Fruit fly (Drosophila melanogaster) whole organism, embryonic: ENCODE measurements around the gene CG3149.
A peak's percentile ranks its signal among the peaks of the same experiment; 100 is the strongest.

ENCODE experiments used
- Awh ChIP-seq: fragments of 200-800 bp; sonication (Bioruptor generic); IDR thresholded peaks from 2 replicates; pipeline ENCODE4, ENCODE4 v1.3.6; 2022; ENCODE audit warnings: missing biosample characterization, missing genetic modification characterization
- C15 ChIP-seq: fragments of 200-800 bp; sonication (Bioruptor generic); IDR thresholded peaks from 3 replicates; pipeline ENCODE4 v1.3.6; 2022; ENCODE audit warnings: missing biosample characterization, missing genetic modification characterization
- CG10274 ChIP-seq: fragments of 200-800 bp; sonication (Bioruptor generic); optimal IDR thresholded peaks from 3 replicates; lab custom pipeline; 2017; ENCODE audit warnings: missing biosample characterization, mild to moderate bottlenecking, missing genetic modification characterization
- CG11398 ChIP-seq: fragments of 200-800 bp; sonication (Bioruptor generic); optimal IDR thresholded peaks from 2 replicates; lab custom pipeline; 2016; ENCODE audit warnings: missing biosample characterization, missing genetic modification characterization
- CG11696 ChIP-seq: fragments of 200-800 bp; sonication (Bioruptor generic); IDR thresholded peaks from 2 replicates; pipeline ENCODE4 v1.3.6; 2022; ENCODE audit warnings: missing biosample characterization, missing genetic modification characterization
- CG12744 ChIP-seq: fragments of 200-800 bp; sonication (Bioruptor generic); optimal IDR thresholded peaks from 2 replicates; lab custom pipeline; 2016; ENCODE audit warnings: missing biosample characterization, missing genetic modification characterization
- CG12942 ChIP-seq: fragments of 200-800 bp; sonication (Bioruptor generic); optimal IDR thresholded peaks from 3 replicates; lab custom pipeline; 2016; ENCODE audit warnings: missing biosample characterization, missing genetic modification characterization
- CG16863 ChIP-seq: fragments of 200-800 bp; sonication (Bioruptor generic); optimal IDR thresholded peaks from 3 replicates; lab custom pipeline; 2016; ENCODE audit warnings: missing biosample characterization, missing genetic modification characterization
- CG18262 ChIP-seq: fragments of 200-800 bp; optimal IDR thresholded peaks from 3 replicates; lab custom pipeline; 2019; ENCODE audit warnings: missing biosample characterization, mild to moderate bottlenecking, missing genetic modification characterization, moderate library complexity
- CG30403 ChIP-seq: fragments of 200-800 bp; sonication (Bioruptor generic); optimal IDR thresholded peaks from 3 replicates; lab custom pipeline; 2016; ENCODE audit warnings: missing biosample characterization, missing genetic modification characterization
- CG31224 ChIP-seq: fragments of 200-800 bp; sonication (Bioruptor generic); IDR thresholded peaks from 2 replicates; pipeline ENCODE4 v1.3.6; 2022; ENCODE audit warnings: missing biosample characterization, missing genetic modification characterization
- CG32532 ChIP-seq: fragments of 200-800 bp; sonication (Bioruptor generic); IDR thresholded peaks from 2 replicates; pipeline ENCODE4 v1.3.6; 2022; ENCODE audit warnings: missing biosample characterization, missing genetic modification characterization
- CG3407 ChIP-seq: fragments of 200-800 bp; sonication (Bioruptor generic); optimal IDR thresholded peaks from 2 replicates; lab custom pipeline; 2018; ENCODE audit warnings: missing biosample characterization, mild to moderate bottlenecking, missing genetic modification characterization
- CG34224 ChIP-seq: fragments of 200-800 bp; sonication (Bioruptor generic); IDR thresholded peaks from 3 replicates; pipeline ENCODE4 v1.3.6; 2022; ENCODE audit warnings: missing biosample characterization, missing genetic modification characterization; ENCODE audit not compliant: partially characterized antibody
- CG5953 ChIP-seq: fragments of 200-800 bp; sonication (Bioruptor generic); IDR thresholded peaks from 2 replicates; pipeline ENCODE4 v1.3.6; 2022; ENCODE audit warnings: missing biosample characterization, missing genetic modification characterization
- CG7987 ChIP-seq: fragments of 200-800 bp; sonication (Bioruptor generic); optimal IDR thresholded peaks from 2 replicates; lab custom pipeline; 2018; ENCODE audit warnings: missing biosample characterization, mild to moderate bottlenecking, missing genetic modification characterization, moderate library complexity
- D19A ChIP-seq: fragments of 200-800 bp; optimal IDR thresholded peaks from 3 replicates; lab custom pipeline; 2019; ENCODE audit warnings: missing biosample characterization, mild to moderate bottlenecking, missing genetic modification characterization, moderate library complexity
- D19B ChIP-seq: fragments of 200-800 bp; sonication (Bioruptor generic); optimal IDR thresholded peaks from 2 replicates; lab custom pipeline; 2017; ENCODE audit warnings: missing biosample characterization, mild to moderate bottlenecking, missing genetic modification characterization
- Dip3 ChIP-seq: fragments of 200-800 bp; sonication (Bioruptor generic); optimal IDR thresholded peaks from 3 replicates; lab custom pipeline; 2016; ENCODE audit warnings: missing biosample characterization, missing genetic modification characterization
- E2f2 ChIP-seq: fragments of 200-800 bp; sonication (Bioruptor generic); IDR thresholded peaks from 2 replicates; pipeline ENCODE4 v1.3.6; 2022; ENCODE audit warnings: missing biosample characterization, missing genetic modification characterization
- HLH4C ChIP-seq: fragments of 200-800 bp; sonication (Bioruptor generic); IDR thresholded peaks from 3 replicates; pipeline ENCODE4 v1.3.6; 2022; ENCODE audit warnings: missing biosample characterization, missing genetic modification characterization; ENCODE audit not compliant: partially characterized antibody
- Hand ChIP-seq: fragments of 200-800 bp; sonication (Bioruptor generic); optimal IDR thresholded peaks from 2 replicates; lab custom pipeline; 2017; ENCODE audit warnings: mild to moderate bottlenecking, missing biosample characterization, missing genetic modification reagents, missing genetic modification characterization
- Hr51 ChIP-seq, 2 experiments: fragments of 200-800 bp; sonication (Bioruptor generic); optimal IDR thresholded peaks; 2 replicates in 1 of 2; 3 replicates in 1 of 2; lab custom pipeline; 2016 to 2018; ENCODE audit warnings: missing biosample characterization in 2 of 2, missing genetic modification characterization in 2 of 2, mild to moderate bottlenecking in 1 of 2, moderate library complexity in 1 of 2
- NC2β ChIP-seq: fragments of 200-800 bp; sonication (Bioruptor generic); optimal IDR thresholded peaks from 2 replicates; lab custom pipeline; 2016; ENCODE audit warnings: missing biosample characterization, missing genetic modification characterization
- Neu2 ChIP-seq: fragments of 200-800 bp; sonication (Bioruptor generic); optimal IDR thresholded peaks from 3 replicates; lab custom pipeline; 2016; ENCODE audit warnings: missing biosample characterization, missing genetic modification characterization, borderline replicate concordance
- Ravus ChIP-seq: fragments of 200-800 bp; sonication (Bioruptor generic); IDR thresholded peaks from 2 replicates; pipeline ENCODE4 v1.3.6; 2022; ENCODE audit warnings: missing biosample characterization, missing genetic modification characterization
- Spps ChIP-seq: fragments of 200-800 bp; sonication (Bioruptor generic); optimal IDR thresholded peaks from 2 replicates; lab custom pipeline; 2018; ENCODE audit warnings: missing biosample characterization, mild to moderate bottlenecking, missing genetic modification characterization
- ato ChIP-seq: fragments of 200-800 bp; sonication (Bioruptor generic); IDR thresholded peaks from 2 replicates; pipeline ENCODE4 v1.3.6; 2022; ENCODE audit warnings: missing biosample characterization, missing genetic modification characterization; ENCODE audit not compliant: partially characterized antibody
- bcd ChIP-seq: fragments of 200-800 bp; sonication (Bioruptor generic); optimal IDR thresholded peaks from 2 replicates; lab custom pipeline; 2017; ENCODE audit warnings: missing biosample characterization, mild to moderate bottlenecking, missing genetic modification characterization
- chif ChIP-seq, 2 experiments: fragments of 200-800 bp; sonication (Bioruptor generic); optimal IDR thresholded peaks; 3 replicates each; lab custom pipeline; 2016; ENCODE audit warnings: missing biosample characterization in 2 of 2, missing genetic modification characterization in 2 of 2
- ci ChIP-seq: fragments of 200-800 bp; sonication (Bioruptor generic); IDR thresholded peaks from 3 replicates; pipeline ENCODE4 v1.3.6; 2022; ENCODE audit warnings: missing biosample characterization, missing genetic modification characterization
- crol ChIP-seq: fragments of 200-800 bp; sonication (Bioruptor generic); IDR thresholded peaks from 2 replicates; pipeline ENCODE4 v1.3.6; 2022; ENCODE audit warnings: missing biosample characterization, missing genetic modification characterization
- dm ChIP-seq: fragments of 200-800 bp; sonication (Bioruptor generic); optimal IDR thresholded peaks from 3 replicates; lab custom pipeline; 2016; ENCODE audit warnings: missing biosample characterization, missing genetic modification characterization
- gro ChIP-seq: fragments of 200-800 bp; sonication (Bioruptor generic); optimal IDR thresholded peaks from 2 replicates; lab custom pipeline; 2016; ENCODE audit warnings: missing biosample characterization, missing genetic modification characterization
- ind ChIP-seq: fragments of 200-800 bp; sonication (Bioruptor generic); optimal IDR thresholded peaks from 3 replicates; lab custom pipeline; 2016; ENCODE audit warnings: missing biosample characterization, missing genetic modification characterization
- kni ChIP-seq: fragments of 200-800 bp; sonication (Bioruptor generic); optimal IDR thresholded peaks from 3 replicates; lab custom pipeline; 2017; ENCODE audit warnings: mild to moderate bottlenecking, missing biosample characterization, missing genetic modification reagents, missing genetic modification characterization
- lmd ChIP-seq: fragments of 200-800 bp; sonication (Bioruptor generic); IDR thresholded peaks from 2 replicates; pipeline ENCODE4 v1.3.6; 2022; ENCODE audit warnings: missing biosample characterization, missing genetic modification characterization
- mirr ChIP-seq: fragments of 200-800 bp; sonication (Bioruptor generic); optimal IDR thresholded peaks from 3 replicates; lab custom pipeline; 2018; ENCODE audit warnings: missing biosample characterization, mild to moderate bottlenecking, missing genetic modification characterization
- oc ChIP-seq: fragments of 200-800 bp; sonication (Bioruptor generic); optimal IDR thresholded peaks from 2 replicates; lab custom pipeline; 2018; ENCODE audit warnings: missing biosample characterization, mild to moderate bottlenecking, missing genetic modification characterization, moderate library complexity
- onecut ChIP-seq: fragments of 200-800 bp; sonication (Bioruptor generic); IDR thresholded peaks from 2 replicates; pipeline ENCODE4 v1.3.6; 2022; ENCODE audit warnings: missing biosample characterization, missing genetic modification characterization
- prd ChIP-seq, 3 experiments: fragments of >200 bp in 2 of 3; fragments of 200-800 bp in 1 of 3; sonication (Bioruptor generic) in 1 of 3; optimal IDR thresholded peaks in 2 of 3; IDR thresholded peaks in 1 of 3; 2 replicates in 2 of 3; 3 replicates in 1 of 3; pipeline versions ENCODE4 v1.3.6 to Lab custom; 2017 to 2022; ENCODE audit warnings: missing biosample characterization in 1 of 3, missing genetic modification characterization in 1 of 3
- psq ChIP-seq: fragments of 200-800 bp; sonication (Bioruptor generic); optimal IDR thresholded peaks from 2 replicates; lab custom pipeline; 2017; ENCODE audit warnings: missing biosample characterization, missing genetic modification characterization
- pum ChIP-seq: fragments of 200-800 bp; sonication (Bioruptor generic); optimal IDR thresholded peaks from 2 replicates; lab custom pipeline; 2016; ENCODE audit warnings: missing biosample characterization, missing genetic modification characterization
- repo ChIP-seq: fragments of 200-800 bp; sonication (Bioruptor generic); optimal IDR thresholded peaks from 2 replicates; lab custom pipeline; 2016; ENCODE audit warnings: missing biosample characterization, missing genetic modification characterization
- sc ChIP-seq, 3 experiments: fragments of >200 bp in 2 of 3; fragments of 200-800 bp in 1 of 3; sonication (Bioruptor generic) in 1 of 3; optimal IDR thresholded peaks; 2 replicates in 2 of 3; 3 replicates in 1 of 3; lab custom pipeline; 2017; ENCODE audit warnings: mild to moderate bottlenecking in 1 of 3, missing biosample characterization in 1 of 3, missing genetic modification characterization in 1 of 3, missing genetic modification reagents in 1 of 3
- slp2 ChIP-seq: fragments of 200-800 bp; sonication (Bioruptor generic); optimal IDR thresholded peaks from 2 replicates; lab custom pipeline; 2016; ENCODE audit warnings: missing biosample characterization, missing genetic modification characterization
- so ChIP-seq: fragments of 200-800 bp; sonication (Bioruptor generic); IDR thresholded peaks from 3 replicates; pipeline ENCODE4 v1.3.6; 2022; ENCODE audit warnings: missing biosample characterization, missing genetic modification characterization
- ttk ChIP-seq: fragments of 200-800 bp; sonication (Bioruptor generic); IDR thresholded peaks from 2 replicates; pipeline ENCODE4 v2.1.2; 2022; ENCODE audit warnings: missing biosample characterization, missing genetic modification characterization

The CG3149 gene

DNA sequence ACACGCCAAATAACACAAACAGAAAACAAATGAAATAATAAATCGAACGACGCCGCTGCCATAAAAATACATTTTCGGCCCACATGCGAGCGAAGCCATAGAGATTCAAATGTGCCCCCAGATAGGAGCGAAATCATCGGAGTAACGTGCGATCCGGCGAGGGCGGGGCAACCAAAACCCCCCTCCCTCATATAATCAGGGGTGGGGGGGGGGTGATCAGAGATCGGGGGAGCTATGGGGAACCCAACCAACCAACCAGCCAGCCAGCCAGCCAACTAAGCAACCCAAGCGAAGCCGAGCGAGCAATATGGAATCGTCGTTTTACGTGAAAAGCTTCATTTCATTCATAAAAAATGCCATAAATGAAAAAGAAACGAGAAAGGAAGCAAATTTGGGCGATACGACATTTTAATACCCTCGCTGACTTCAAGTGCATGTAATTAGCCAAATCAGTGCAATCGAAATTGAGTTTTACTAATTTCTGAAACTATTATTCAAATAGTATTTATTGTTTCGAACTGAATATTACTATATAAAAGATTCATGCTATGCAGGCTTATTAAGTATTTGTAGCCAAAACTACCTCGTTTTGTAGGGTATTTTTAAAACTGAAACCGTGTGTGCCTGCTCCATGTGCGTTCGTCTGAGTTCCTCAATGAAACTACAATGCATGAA, 5.0 kb upstream of the CG3149 start (continued):
- TF ChIP-seq mirr (GFP tag; lab: Kevin White, UChicago) (no peak), ato (GFP tag; lab: Robert Waterston, UW) (no peak), CG12942 (GFP tag; lab: Kevin White, UChicago) (peak; percentile 34), lmd (peak; percentile 73), HLH4C (GFP tag; lab: Robert Waterston, UW) (0 out of 3 replicates have a peak, but pooled peaks have one; percentile 12), ci (GFP tag; lab: Robert Waterston, UW) (peak; percentile 70; the same call in 2 of the 3 replicates), gro (GFP tag; lab: Kevin White, UChicago) (peak; percentile 35), Spps (peak; percentile 15), Dip3 (GFP tag; lab: Kevin White, UChicago) (peak; percentile 12), kni (GFP tag; lab: Kevin White, UChicago) (peak; percentile 13), prd (optimal IDR thresholded peaks at IDR 0.05; lab: Kevin White, UChicago) (no peak), prd (GFP tag; IDR thresholded peaks at IDR 0.05; lab: Robert Waterston, UW) (peak; percentile 71; the same call in 2 of the 3 replicates), E2f2 (GFP tag; lab: Robert Waterston, UW) (peak; percentile 35; the same call in 1 of the 2 replicates), so (0 out of 3 replicates have a peak, but pooled peaks have one; percentile 55), CG34224 (GFP tag; lab: Robert Waterston, UW) (no peak), Hr51 (GFP tag; optimal IDR thresholded peaks at IDR 0.05; lab: Kevin White, UChicago) (peak in 1 of 2 experiments; percentile 78), CG3407 (GFP tag; lab: Kevin White, UChicago) (peak; percentile 46), CG31224 (GFP tag; lab: Robert Waterston, UW) (no peak), chif (GFP tag; optimal IDR thresholded peaks at IDR 0.05; lab: Kevin White, UChicago) (peak; percentile 65 to 68), pum (peak; percentile 48), CG11398 (no peak), bcd (GFP tag; lab: Kevin White, UChicago) (peak; percentile 65), slp2 (GFP tag; lab: Kevin White, UChicago) (peak; percentile 42), CG30403 (peak; percentile 73), dm (GFP tag; lab: Kevin White, UChicago) (peak; percentile 10), ind (GFP tag; lab: Kevin White, UChicago) (peak; percentile 63), CG7987 (GFP tag; lab: Kevin White, UChicago) (no peak), Hand (GFP tag; lab: Kevin White, UChicago) (no peak), sc (optimal IDR thresholded peaks at IDR 0.05; lab: Kevin White, UChicago) (no peak), sc (GFP tag; optimal IDR thresholded peaks at IDR 0.05; lab: Kevin White, UChicago) (peak; percentile 55), NC2β (GFP tag; lab: Kevin White, UChicago) (peak; percentile 35), CG12744 (no peak), crol (GFP tag; lab: Robert Waterston, UW) (peak; percentile 95), CG5953 (GFP tag; lab: Robert Waterston, UW) (0 out of 2 replicates have a peak, but pooled peaks have one; percentile 33), CG16863 (GFP tag; lab: Kevin White, UChicago) (peak; percentile 41), CG10274 (no peak), C15 (0 out of 3 replicates have a peak, but pooled peaks have one; percentile 19), repo (GFP tag; lab: Kevin White, UChicago) (no peak), onecut (GFP tag; lab: Robert Waterston, UW) (no peak), Awh (GFP tag; lab: Robert Waterston, UW) (0 out of 2 replicates have a peak, but pooled peaks have one; percentile 44), Ravus (GFP tag; lab: Robert Waterston, UW) (no peak), D19A (tag; lab: Kevin White, UChicago) (peak; percentile 82), oc (tag; lab: Kevin White, UChicago) (peak; percentile 22), D19B (GFP tag; lab: Kevin White, UChicago) (peak; percentile 89), ttk (peak; percentile 41; the same call in 1 of the 2 replicates), CG18262 (tag; lab: Kevin White, UChicago) (peak; percentile 74), CG11696 (GFP tag; lab: Robert Waterston, UW) (no peak), psq (GFP tag; lab: Kevin White, UChicago) (peak; percentile 3), CG32532 (GFP tag; lab: Robert Waterston, UW) (peak; percentile 55; the same call in 1 of the 2 replicates), Neu2 (no peak)
